Fruit fly (Drosophila melanogaster) whole organism, adult: ENCODE results near the gene scat.

Experiments
- CG12768 ChIP-seq: fragments of 200-800 bp; sonication (Bioruptor generic); optimal IDR thresholded peaks from 2 replicates; lab custom pipeline; 2017; ENCODE audit warnings: missing biosample characterization, missing genetic modification characterization, mild to moderate bottlenecking, moderate library complexity, missing genetic modification reagents
- CG7045 ChIP-seq: fragments of 200-800 bp; sonication (Bioruptor generic); optimal IDR thresholded peaks from 2 replicates; lab custom pipeline; 2017; ENCODE audit warnings: missing biosample characterization, mild to moderate bottlenecking, missing genetic modification characterization
- Clk ChIP-seq: fragments of 200-800 bp; sonication (Bioruptor generic); optimal IDR thresholded peaks from 2 replicates; lab custom pipeline; 2017; ENCODE audit warnings: missing biosample characterization, missing genetic modification characterization
- bab1 ChIP-seq: fragments of 200-800 bp; sonication (Bioruptor generic); optimal IDR thresholded peaks from 3 replicates; lab custom pipeline; 2019; ENCODE audit warnings: missing biosample characterization, mild to moderate bottlenecking, missing genetic modification characterization, moderate library complexity
- cnc ChIP-seq, 2 experiments: fragments of >200 bp; optimal IDR thresholded peaks; 2 replicates each; lab custom pipeline; 2017
- kay ChIP-seq: fragments of 200-800 bp; sonication (Bioruptor generic); peaks from one replicate; lab custom pipeline; 2016; ENCODE audit warnings: missing biosample characterization, missing genetic modification characterization, borderline replicate concordance

- no peak for TF ChIP-seq Clk (GFP tag; lab: Kevin White, UChicago)
- TF ChIP-seq CG7045, result no peak
- no peak for TF ChIP-seq CG12768
- no peak for TF ChIP-seq bab1 (GFP tag; lab: Kevin White, UChicago)
- no peak for TF ChIP-seq cnc (optimal IDR thresholded peaks at IDR 0.05; lab: Kevin White, UChicago)
- TF ChIP-seq kay (GFP tag; lab: Kevin White, UChicago), result no peak
Observed at dm6 chr2L:9452959-9453358, 21.8 kb downstream of the scat start.
